Worm (Caenorhabditis elegans): Measurements from ENCODE around the gene sri-46.

DNA sequence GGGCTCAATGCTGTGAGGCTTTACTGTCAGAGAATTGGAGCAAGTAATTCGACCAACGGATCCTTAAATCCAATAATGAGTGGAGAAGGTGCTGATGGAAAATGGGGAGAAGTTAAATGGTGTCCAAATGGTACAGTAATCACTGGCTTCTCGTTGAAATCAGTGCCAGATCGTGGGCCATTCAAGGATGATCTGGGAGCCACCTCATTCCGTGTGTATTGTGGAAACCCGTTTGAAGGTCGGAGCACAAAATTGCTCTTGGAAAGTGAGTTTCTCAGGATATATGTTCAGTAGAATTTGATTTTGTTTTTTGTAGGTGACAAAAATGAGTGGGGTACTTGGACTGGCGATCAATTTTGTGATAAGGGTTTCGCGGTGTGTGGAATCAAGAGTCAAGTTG is 4.9 kb upstream of the sri-46 start:
- TF ChIP-seq efl-1 (optimal IDR thresholded peaks at IDR 0.05) (no peak), efl-1 (GFP tag; optimal IDR thresholded peaks at IDR 0.05 in 1 of 2) (no peak), nhr-28 (tag; optimal IDR thresholded peaks at IDR 0.05) (no peak), lin-13 (GFP tag; optimal IDR thresholded peaks at IDR 0.05) (no peak), unc-130 (tag; optimal IDR thresholded peaks at IDR 0.05) (no peak), unc-62 (GFP tag; optimal IDR thresholded peaks at IDR 0.05) (no peak), skn-1 (tag; optimal IDR thresholded peaks at IDR 0.05) (no peak), blmp-1 (tag; optimal IDR thresholded peaks at IDR 0.05) (no peak), mdl-1 (tag; optimal IDR thresholded peaks at IDR 0.05) (no peak), unc-86 (tag; optimal IDR thresholded peaks at IDR 0.05) (no peak)
